Fruit fly (Drosophila melanogaster) ovary, adult (tissue): ENCODE data around the gene CG4957.

Experiments used
- CG17801 ChIP-seq: fragments of 200-800 bp; optimal IDR thresholded peaks from 2 replicates; lab custom pipeline; 2019; ENCODE audit warnings: missing biosample characterization, mild to moderate bottlenecking, missing genetic modification characterization, moderate library complexity; ENCODE audit not compliant: partially characterized antibody

The CG4957 gene

DNA sequence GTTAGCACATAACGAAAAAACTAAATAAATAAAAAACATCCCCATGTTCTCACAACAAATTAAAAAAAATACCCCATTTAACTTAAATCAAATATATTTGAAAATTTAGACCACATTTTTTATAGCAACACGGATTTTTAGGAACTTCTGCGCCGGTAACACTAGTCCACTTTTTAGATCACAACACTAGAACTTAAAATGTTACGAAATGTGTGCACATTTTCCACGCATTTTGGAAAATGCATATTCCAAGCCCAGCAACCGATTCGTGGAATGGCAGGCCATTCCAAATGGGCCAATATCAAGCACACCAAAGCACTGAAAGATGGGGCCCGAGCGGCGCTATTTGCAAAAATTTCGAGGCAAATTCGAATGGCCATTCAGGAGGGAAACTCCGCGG is at the start of gene CG4957:
Gene CG4957, plus strand, starts transcription at position 185 of the 400 bp plus-strand sequence.
- no peak for TF ChIP-seq CG17801 (GFP tag; lab: Kevin White, UChicago)

- TF ChIP-seq CG17801 (GFP tag; lab: Kevin White, UChicago), result no peak
These were observed 48.7 kb upstream of the CG4957 start for dm6 chr2L:10220010-10220409.

dm6 chr2L:10220501-10221386 is 47.9 kb upstream of the CG4957 start, which contains the start of the genes Npc1a and Prosalpha6:
Gene Npc1a, minus strand, starts transcription at chr2L:10221216.
Gene Prosalpha6, plus strand, starts transcription at chr2L:10221351.
- TF ChIP-seq CG17801 (GFP tag; lab: Kevin White, UChicago), result no peak

DNA sequence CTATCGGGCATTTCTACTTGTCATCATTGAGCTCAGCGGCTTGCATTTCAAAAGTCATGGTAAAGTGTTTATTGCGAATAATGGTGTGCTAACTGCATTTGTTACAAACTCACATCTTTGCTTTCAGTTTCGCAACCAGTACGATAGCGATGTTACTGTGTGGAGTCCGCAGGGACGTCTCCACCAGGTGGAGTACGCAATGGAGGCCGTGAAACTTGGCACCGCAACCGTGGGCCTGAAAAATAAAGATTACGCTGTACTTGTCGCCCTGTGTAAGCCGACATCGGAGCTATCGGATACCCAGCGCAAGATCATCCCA is 47.3 kb upstream of the CG4957 start:
- TF ChIP-seq CG17801 (GFP tag; lab: Kevin White, UChicago), result no peak

DNA sequence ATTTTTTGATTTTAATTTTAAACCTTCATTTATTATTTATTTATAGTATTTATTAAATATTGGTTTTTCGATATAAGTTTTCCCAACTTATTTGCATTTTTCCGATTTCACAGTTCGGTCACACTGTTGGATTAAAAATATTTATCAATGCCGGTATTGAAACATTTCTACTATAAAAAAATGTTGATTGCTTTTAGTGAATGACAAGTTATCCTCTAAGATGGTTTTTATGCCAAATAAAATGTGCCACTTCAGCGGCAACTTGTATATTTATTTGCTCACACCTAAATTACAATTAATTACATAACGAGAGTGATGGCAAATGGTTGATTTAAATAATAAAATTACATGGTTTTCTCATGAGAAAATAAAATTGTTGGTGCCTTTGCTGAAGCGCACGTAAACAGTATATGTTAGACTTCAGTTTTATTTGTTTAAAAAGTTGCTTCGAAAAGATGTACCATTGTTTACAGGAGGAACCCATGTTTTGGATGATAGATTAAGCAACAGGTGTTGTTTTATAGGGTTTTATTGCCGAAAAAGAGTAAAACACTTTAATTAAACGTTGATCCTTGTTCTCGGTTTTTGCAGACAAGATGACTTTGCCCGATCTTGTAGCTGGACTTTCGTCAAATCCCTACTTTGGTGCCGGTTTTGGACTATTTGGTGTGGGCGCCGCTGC is 46.0 kb upstream of the CG4957 start, which contains the start of gene Bcs1:
Gene Bcs1, plus strand, starts transcription at position 108 of the 682 bp plus-strand sequence.
- TF ChIP-seq CG17801 (GFP tag; lab: Kevin White, UChicago), result no peak

DNA sequence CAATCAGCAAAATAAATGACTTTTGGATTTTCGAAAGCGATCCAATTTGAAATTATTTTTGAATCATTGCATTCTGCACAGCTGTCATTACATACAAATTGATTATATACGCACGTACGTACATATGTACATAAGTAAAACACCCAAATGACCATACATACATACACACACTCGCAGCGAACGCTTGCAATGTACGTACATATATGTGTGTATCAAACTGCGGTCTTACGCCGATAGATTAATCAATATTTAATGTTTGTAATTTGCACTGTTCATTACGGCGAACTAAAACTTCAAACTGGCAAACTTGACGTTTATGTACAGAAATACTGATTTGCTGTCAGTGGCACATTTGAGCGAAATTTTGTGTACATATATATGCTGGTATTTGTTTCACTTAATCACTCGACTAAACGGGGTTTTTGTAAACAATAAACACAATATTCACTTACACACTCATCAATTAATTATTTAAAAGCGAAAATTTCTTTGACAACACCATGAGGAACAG is 42.4 kb upstream of the CG4957 start:
- TF ChIP-seq CG17801 (GFP tag; lab: Kevin White, UChicago), result no peak

DNA sequence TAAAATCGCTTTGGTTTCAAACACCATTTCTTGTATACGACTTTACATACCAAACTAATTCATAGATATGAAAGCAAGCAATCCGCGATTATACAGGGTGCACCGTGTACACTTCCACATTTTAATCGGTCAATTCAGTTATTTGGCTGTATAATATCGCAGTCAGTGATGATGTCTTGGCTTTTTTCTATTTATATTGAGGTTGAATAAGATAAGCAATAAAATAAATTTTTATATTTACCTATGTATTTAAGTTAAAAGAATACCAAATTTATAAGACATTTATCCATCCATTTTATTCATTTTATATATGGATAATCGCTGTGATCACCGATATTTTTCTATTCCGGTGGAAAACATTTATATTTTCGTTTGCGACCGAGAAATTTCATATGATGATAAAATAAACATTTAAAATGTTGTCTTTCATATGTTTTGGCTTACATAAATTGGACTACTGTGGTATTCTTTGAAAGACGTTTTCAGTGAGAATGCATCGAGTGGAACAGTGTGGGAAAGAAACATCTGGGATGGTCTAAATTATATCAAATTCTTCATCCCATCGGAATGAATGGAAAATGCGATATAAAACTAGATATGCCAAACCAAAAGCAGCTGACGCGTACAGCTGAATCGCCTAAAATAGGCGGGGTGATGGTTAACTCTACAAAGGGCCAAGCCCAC is 41.8 kb upstream of the CG4957 start, which contains the start of gene CG5708:
Gene CG5708, minus strand, starts transcription at position 85 of the 684 bp plus-strand sequence.
- no peak for TF ChIP-seq CG17801 (GFP tag; lab: Kevin White, UChicago)

dm6 chr2L:10230455-10230854 is 38.2 kb upstream of the CG4957 start:
- no peak for TF ChIP-seq CG17801 (GFP tag; lab: Kevin White, UChicago)

DNA sequence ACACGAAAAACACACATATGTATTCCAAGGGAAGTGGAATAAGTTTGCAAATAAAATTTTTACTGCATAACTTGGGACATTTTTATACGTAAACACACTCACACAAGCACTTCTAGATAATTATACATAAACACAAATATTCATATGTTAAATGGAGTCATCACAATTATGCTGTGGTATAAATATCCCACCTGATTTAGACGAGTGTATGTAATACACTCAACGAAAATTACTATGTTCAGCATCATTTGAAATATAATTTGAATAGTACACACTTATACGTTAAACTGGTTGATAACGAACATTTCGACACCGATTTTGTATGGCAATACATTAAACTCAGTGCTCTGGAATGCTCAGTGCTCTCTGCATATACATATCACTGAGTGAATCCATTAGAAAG is 37.6 kb upstream of the CG4957 start:
- no peak for TF ChIP-seq CG17801 (GFP tag; lab: Kevin White, UChicago)

DNA sequence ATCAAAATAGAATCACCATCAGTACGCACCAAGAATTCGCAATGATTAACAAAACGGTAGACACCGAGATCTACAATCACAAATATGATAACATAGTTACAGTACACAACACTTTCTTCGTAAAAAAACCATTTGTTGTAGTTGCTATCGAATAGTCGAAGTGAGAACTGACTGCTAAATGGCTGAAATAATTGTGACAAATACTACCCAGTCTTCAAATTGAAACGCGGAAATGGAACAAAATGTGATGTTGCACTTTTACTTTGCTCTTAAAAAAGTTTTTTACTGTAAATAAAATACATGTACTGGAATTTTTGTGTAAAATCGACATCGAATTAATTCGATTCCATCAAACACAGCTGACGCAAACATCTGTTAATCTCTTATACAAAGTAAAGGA is 37.2 kb upstream of the CG4957 start, which contains the start of gene ova:
Gene ova, minus strand, starts transcription at position 183 of the 400 bp plus-strand sequence.
- TF ChIP-seq CG17801 (GFP tag; lab: Kevin White, UChicago), result no peak

- TF ChIP-seq CG17801 (GFP tag; lab: Kevin White, UChicago), result no peak
These were observed 36.4 kb upstream of the CG4957 start, which contains the start of gene eEF1delta for dm6 chr2L:10232152-10232816. Gene eEF1delta, plus strand, starts transcription at chr2L:10232507.

DNA sequence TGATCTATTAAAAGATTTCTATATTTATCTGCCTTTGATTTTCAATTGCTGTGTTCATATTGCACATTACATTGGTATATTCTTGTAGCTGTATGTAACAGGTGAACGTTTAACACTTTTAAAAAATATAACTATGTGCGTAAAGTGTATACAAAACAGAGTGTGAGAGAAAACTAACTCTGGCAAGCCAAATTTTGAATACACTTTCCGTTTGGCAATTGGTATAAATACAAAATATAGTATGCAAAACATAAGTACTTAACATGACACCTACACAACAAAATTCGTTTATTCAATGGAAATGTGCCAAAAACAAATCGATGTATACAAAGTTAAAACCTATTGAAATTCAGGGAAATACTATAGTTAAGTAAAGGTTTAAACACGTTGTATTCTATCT is 35.8 kb upstream of the CG4957 start:
- TF ChIP-seq CG17801 (GFP tag; lab: Kevin White, UChicago), result no peak

dm6 chr2L:10237725-10238446 is 30.8 kb upstream of the CG4957 start, which contains the start of gene mthl15:
Gene mthl15, minus strand, starts transcription at chr2L:10238317.
- TF ChIP-seq CG17801 (GFP tag; lab: Kevin White, UChicago), result no peak
